Worm (Caenorhabditis elegans): ENCODE measurements around the gene taf-6.2.

DNA sequence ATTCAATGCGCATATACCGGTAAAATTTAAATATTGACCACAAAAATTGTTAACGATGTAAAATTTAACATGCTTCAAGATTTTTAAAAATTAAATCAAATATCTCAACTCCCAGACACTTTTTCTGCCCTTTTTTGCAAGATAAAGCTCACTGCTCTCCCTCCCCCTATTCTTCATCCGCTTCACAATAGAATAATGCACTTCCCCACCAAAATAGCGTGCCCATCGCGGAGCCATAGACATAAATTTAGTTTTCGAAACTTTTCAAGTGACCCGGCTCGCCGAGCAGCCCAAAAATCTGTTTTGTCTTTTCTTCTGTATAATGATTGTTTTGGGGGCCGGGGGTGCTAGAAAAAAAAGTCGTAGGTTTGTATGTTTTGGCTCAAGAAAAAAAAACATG, 26.7 kb downstream of the taf-6.2 start:
- no peak for TF ChIP-seq fos-1 (tag; optimal IDR thresholded peaks at IDR 0.05)
- no peak for TF ChIP-seq nhr-12 (tag; optimal IDR thresholded peaks at IDR 0.05)
- no peak for TF ChIP-seq skn-1 (tag; optimal IDR thresholded peaks at IDR 0.05)
- TF ChIP-seq nhr-6 (tag; optimal IDR thresholded peaks at IDR 0.05): no peak
- no peak for TF ChIP-seq ama-1 (optimal IDR thresholded peaks at IDR 0.05)
- TF ChIP-seq nhr-23 (tag; optimal IDR thresholded peaks at IDR 0.05): no peak
- no peak for TF ChIP-seq lsy-2 (tag; optimal IDR thresholded peaks at IDR 0.05)
- no peak for TF ChIP-seq elt-3 (tag; optimal IDR thresholded peaks at IDR 0.05)
- no peak for TF ChIP-seq R02D3.7 (tag; optimal IDR thresholded peaks at IDR 0.05)
- no peak for TF ChIP-seq nhr-237 (tag; optimal IDR thresholded peaks at IDR 0.05)
- no peak for TF ChIP-seq ztf-11 (tag; optimal IDR thresholded peaks at IDR 0.05)
- TF ChIP-seq alr-1 (tag; optimal IDR thresholded peaks at IDR 0.05): no peak

Measured in whole organism, L2 larva.